Worm (Caenorhabditis elegans) whole organism, young adult: ENCODE data around the gene fmo-2.

Source experiments
- B0035.1 ChIP-seq: sonication (generic microtip); optimal IDR thresholded peaks from 2 replicates; lab custom pipeline; 2016; ENCODE audit warnings: missing genetic modification characterization, mild to moderate bottlenecking, missing compliant biosample characterization, missing genotype, missing genetic modification reagents
- B0336.3 ChIP-seq: fragments of 200-800 bp; sonication (Bioruptor generic); IDR thresholded peaks from 2 replicates; pipeline ENCODE4 v1.3.6; 2022; ENCODE audit warnings: missing genetic modification characterization, missing compliant biosample characterization
- F22D6.2 ChIP-seq: sonication (generic microtip); optimal IDR thresholded peaks from 2 replicates; lab custom pipeline; 2016; ENCODE audit warnings: mild to moderate bottlenecking, missing genetic modification characterization, missing compliant biosample characterization
- F37B4.10 ChIP-seq: fragments of 200-800 bp; sonication (Bioruptor generic); IDR thresholded peaks from 2 replicates; pipeline ENCODE4 v1.3.6; 2022; ENCODE audit warnings: missing genetic modification characterization, missing compliant biosample characterization
- F57A8.1 ChIP-seq: fragments of 200-800 bp; sonication (Bioruptor generic); optimal IDR thresholded peaks from 2 replicates; lab custom pipeline; 2018; ENCODE audit warnings: mild to moderate bottlenecking, missing genetic modification characterization, moderate library complexity, missing compliant biosample characterization
- K11D2.4 ChIP-seq: fragments of 200-800 bp; sonication (Bioruptor generic); IDR thresholded peaks from 2 replicates; pipeline ENCODE4 v1.3.6; 2022; ENCODE audit warnings: missing genetic modification reagents, missing genetic modification characterization, missing compliant biosample characterization
- T07F8.4 ChIP-seq: sonication (generic microtip); optimal IDR thresholded peaks from 2 replicates; lab custom pipeline; 2016; ENCODE audit warnings: mild to moderate bottlenecking, missing genetic modification characterization, moderate library complexity, missing compliant biosample characterization
- T26A5.8 ChIP-seq: sonication (generic microtip); optimal IDR thresholded peaks from 2 replicates; lab custom pipeline; 2016; ENCODE audit warnings: missing genetic modification characterization, missing compliant biosample characterization
- Y53F4B.3 ChIP-seq: fragments of 200-800 bp; sonication (Bioruptor generic); IDR thresholded peaks from 2 replicates; pipeline ENCODE4 v1.3.6; 2022; ENCODE audit warnings: missing genetic modification reagents, missing genetic modification characterization, missing compliant biosample characterization
- Y56A3A.18 ChIP-seq: fragments of 200-800 bp; sonication (Bioruptor generic); IDR thresholded peaks from 2 replicates; pipeline ENCODE4 v1.3.6; 2022; ENCODE audit warnings: missing genetic modification reagents, missing genetic modification characterization, missing compliant biosample characterization
- Y67H2A.10 ChIP-seq: fragments of 200-800 bp; sonication (Bioruptor generic); conservative IDR thresholded peaks from 2 replicates; pipeline ENCODE4 v1.3.6; 2022; ENCODE audit warnings: missing genetic modification reagents, missing genetic modification characterization, missing compliant biosample characterization
- Y79H2A.3 ChIP-seq: fragments of 200-800 bp; sonication (Bioruptor generic); conservative IDR thresholded peaks from 2 replicates; pipeline ENCODE4 v1.3.6; 2022; ENCODE audit warnings: missing genetic modification reagents, missing genetic modification characterization, missing compliant biosample characterization
- Y95B8A.8 ChIP-seq: fragments of 200-800 bp; sonication (Bioruptor generic); IDR thresholded peaks from 2 replicates; pipeline ENCODE4 v1.3.6; 2022; ENCODE audit warnings: missing genetic modification reagents, missing genetic modification characterization, missing compliant biosample characterization
- aptf-3 ChIP-seq: fragments of 200-800 bp; sonication (Bioruptor generic); IDR thresholded peaks from 2 replicates; pipeline ENCODE4 v1.3.6; 2022; ENCODE audit warnings: missing genetic modification characterization, missing compliant biosample characterization
- atf-7 ChIP-seq: sonication (generic microtip); optimal IDR thresholded peaks from 2 replicates; lab custom pipeline; 2017; ENCODE audit warnings: mild to moderate bottlenecking, missing genetic modification characterization, missing compliant biosample characterization
- bed-1 ChIP-seq: fragments of 200-800 bp; sonication (Bioruptor generic); IDR thresholded peaks from 2 replicates; pipeline ENCODE4 v1.3.6; 2022; ENCODE audit warnings: missing genetic modification reagents, missing genetic modification characterization, missing compliant biosample characterization
- ccch-3 ChIP-seq: fragments of 200-800 bp; sonication (Bioruptor generic); optimal IDR thresholded peaks from 2 replicates; lab custom pipeline; 2018; ENCODE audit warnings: mild to moderate bottlenecking, missing genetic modification characterization, missing compliant biosample characterization
- cebp-1 ChIP-seq, 2 experiments: fragments of 200-800 bp in 1 of 2; sonication (Bioruptor generic) in 1 of 2; sonication (generic microtip) in 1 of 2; IDR thresholded peaks in 1 of 2; optimal IDR thresholded peaks in 1 of 2; 2 replicates each; pipeline versions ENCODE4 v1.3.6 to Lab custom; 2017 to 2022; ENCODE audit warnings: missing compliant biosample characterization in 2 of 2, missing genetic modification characterization in 2 of 2, mild to moderate bottlenecking in 1 of 2, missing genetic modification reagents in 1 of 2, moderate library complexity in 1 of 2
- ceh-79 ChIP-seq: sonication (generic microtip); optimal IDR thresholded peaks from 2 replicates; lab custom pipeline; 2017; ENCODE audit warnings: mild to moderate bottlenecking, missing genetic modification characterization, missing compliant biosample characterization
- ceh-91 ChIP-seq: fragments of 200-800 bp; sonication (Bioruptor generic); IDR thresholded peaks from 2 replicates; pipeline ENCODE4 v1.3.6; 2022; ENCODE audit warnings: missing genetic modification reagents, missing genetic modification characterization, missing compliant biosample characterization
- dpff-1 ChIP-seq: sonication (generic microtip); optimal IDR thresholded peaks from 2 replicates; lab custom pipeline; 2017; ENCODE audit warnings: mild to moderate bottlenecking, missing genetic modification characterization, missing compliant biosample characterization
- dpl-1 ChIP-seq: fragments of 150-350 bp; optimal IDR thresholded peaks from 2 replicates; lab custom pipeline; 2014; ENCODE audit warnings: missing biosample characterization, missing genetic modification reagents, missing genetic modification characterization
- egl-18 ChIP-seq: fragments of 200-800 bp; sonication (Bioruptor generic); IDR thresholded peaks from 2 replicates; pipeline ENCODE4 v1.3.6; 2022; ENCODE audit warnings: missing genetic modification reagents, missing genetic modification characterization, missing compliant biosample characterization
- egl-44 ChIP-seq: fragments of 200-800 bp; sonication (Bioruptor generic); IDR thresholded peaks from 2 replicates; pipeline ENCODE4 v1.3.6; 2022; ENCODE audit warnings: missing genetic modification reagents, missing genetic modification characterization, missing compliant biosample characterization
- hmg-1.2 ChIP-seq: fragments of 200-800 bp; sonication (Bioruptor generic); IDR thresholded peaks from 2 replicates; pipeline ENCODE4 v1.3.6; 2022; ENCODE audit warnings: missing genetic modification reagents, missing genetic modification characterization, missing compliant biosample characterization
- hsf-1 ChIP-seq: fragments of 200-800 bp; sonication (Bioruptor generic); IDR thresholded peaks from 2 replicates; pipeline ENCODE4 v1.3.6; 2022; ENCODE audit warnings: missing genetic modification reagents, missing genetic modification characterization, missing compliant biosample characterization
- lin-40 ChIP-seq: sonication (generic microtip); optimal IDR thresholded peaks from 2 replicates; lab custom pipeline; 2016; ENCODE audit warnings: missing genetic modification characterization, mild to moderate bottlenecking, missing compliant biosample characterization, missing genotype, missing genetic modification reagents
- lsl-1 ChIP-seq: fragments of 200-800 bp; sonication (Bioruptor generic); optimal IDR thresholded peaks from 2 replicates; lab custom pipeline; 2018; ENCODE audit warnings: mild to moderate bottlenecking, missing genetic modification characterization, moderate library complexity, missing compliant biosample characterization
- lsy-27 ChIP-seq: sonication (generic microtip); optimal IDR thresholded peaks from 2 replicates; lab custom pipeline; 2017; ENCODE audit warnings: missing genetic modification characterization, mild to moderate bottlenecking, missing compliant biosample characterization, antibody characterized with exemption, missing genotype, borderline replicate concordance; ENCODE audit not compliant: insufficient read depth
- madf-3 ChIP-seq: fragments of 200-800 bp; sonication (Bioruptor generic); IDR thresholded peaks from 2 replicates; pipeline ENCODE4 v1.3.6; 2022; ENCODE audit warnings: missing genetic modification reagents, missing genetic modification characterization, missing compliant biosample characterization
- mxl-1 ChIP-seq: sonication (generic microtip); optimal IDR thresholded peaks from 2 replicates; lab custom pipeline; 2016; ENCODE audit warnings: missing genetic modification characterization, missing compliant biosample characterization
- nfya-2 ChIP-seq: fragments of 200-800 bp; sonication (Bioruptor generic); IDR thresholded peaks from 2 replicates; pipeline ENCODE4 v1.3.6; 2022; ENCODE audit warnings: missing genetic modification reagents, missing genetic modification characterization, missing compliant biosample characterization
- nhr-179 ChIP-seq: sonication (generic microtip); optimal IDR thresholded peaks from 2 replicates; lab custom pipeline; 2016; ENCODE audit warnings: mild to moderate bottlenecking, missing genetic modification characterization, missing compliant biosample characterization
- nhr-27 ChIP-seq: fragments of 200-800 bp; sonication (Bioruptor generic); optimal IDR thresholded peaks from 2 replicates; lab custom pipeline; 2018; ENCODE audit warnings: mild to moderate bottlenecking, missing genetic modification characterization, moderate library complexity, missing compliant biosample characterization
- pbrm-1 ChIP-seq: fragments of 200-800 bp; sonication (Bioruptor generic); IDR thresholded peaks from 2 replicates; pipeline ENCODE4 v1.3.6; 2022; ENCODE audit warnings: missing genetic modification reagents, missing genetic modification characterization, missing compliant biosample characterization
- rpc-1 ChIP-seq, 2 experiments: fragments of 150-350 bp in 1 of 2; sonication (generic microtip) in 1 of 2; optimal IDR thresholded peaks; 2 replicates each; lab custom pipeline; 2014 to 2018; ENCODE audit warnings: missing biosample characterization in 1 of 2, missing genetic modification characterization in 1 of 2, missing genetic modification reagents in 1 of 2, missing genotype in 1 of 2
- sptf-2 ChIP-seq: fragments of 200-800 bp; sonication (Bioruptor generic); optimal IDR thresholded peaks from 2 replicates; lab custom pipeline; 2018; ENCODE audit warnings: mild to moderate bottlenecking, missing genetic modification characterization, missing compliant biosample characterization
- tbp1 ChIP-seq: fragments of 200-800 bp; sonication (Bioruptor generic); optimal IDR thresholded peaks from 2 replicates; lab custom pipeline; 2018; ENCODE audit warnings: mild to moderate bottlenecking, missing genetic modification characterization, missing compliant biosample characterization
- unc-62 ChIP-seq: fragments of 150-350 bp; optimal IDR thresholded peaks from 2 replicates; lab custom pipeline; 2014; ENCODE audit warnings: missing biosample characterization, missing genetic modification reagents, missing genetic modification characterization
- ztf-22 ChIP-seq: fragments of 200-800 bp; sonication (Bioruptor generic); optimal IDR thresholded peaks from 2 replicates; lab custom pipeline; 2018; ENCODE audit warnings: mild to moderate bottlenecking, missing genetic modification characterization, moderate library complexity, missing compliant biosample characterization
- ztf-25 ChIP-seq: fragments of 200-800 bp; sonication (Bioruptor generic); IDR thresholded peaks from 2 replicates; pipeline ENCODE4 v1.3.6; 2022; ENCODE audit warnings: missing genetic modification reagents, missing genetic modification characterization, missing compliant biosample characterization
- ztf-3 ChIP-seq: fragments of 200-800 bp; sonication (Bioruptor generic); optimal IDR thresholded peaks from 2 replicates; lab custom pipeline; 2018; ENCODE audit warnings: mild to moderate bottlenecking, missing genetic modification characterization, missing compliant biosample characterization

fmo-2 gene

DNA sequence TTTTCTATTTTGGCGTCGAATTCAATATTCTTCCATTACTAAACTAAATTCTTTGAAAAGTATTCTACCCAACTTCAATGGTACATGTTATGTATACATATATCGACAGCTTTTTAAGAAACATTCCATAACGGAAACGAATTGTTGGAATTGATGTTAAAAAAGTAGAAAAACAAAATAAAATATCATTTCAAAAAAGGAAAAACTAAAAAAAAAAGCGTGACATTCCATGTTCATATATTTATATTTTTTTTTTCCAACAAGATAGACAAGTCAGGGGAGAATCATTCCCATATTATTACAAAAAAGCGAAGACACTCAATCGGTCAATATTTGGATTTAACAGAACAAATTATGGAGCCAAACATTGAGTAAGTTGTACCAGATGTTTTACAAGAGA is 22.9 kb downstream of the fmo-2 start, which contains the start of gene R102.10:
Gene R102.10 (plus strand): TSS at position 301 of the 400 bp plus-strand sequence.
- TF ChIP-seq ztf-22 (GFP tag; lab: Kevin White, UChicago) (no peak), F22D6.2 (tag; lab: Kevin White, UChicago) (no peak), bed-1 (GFP tag; lab: Robert Waterston, UW) (no peak)

DNA sequence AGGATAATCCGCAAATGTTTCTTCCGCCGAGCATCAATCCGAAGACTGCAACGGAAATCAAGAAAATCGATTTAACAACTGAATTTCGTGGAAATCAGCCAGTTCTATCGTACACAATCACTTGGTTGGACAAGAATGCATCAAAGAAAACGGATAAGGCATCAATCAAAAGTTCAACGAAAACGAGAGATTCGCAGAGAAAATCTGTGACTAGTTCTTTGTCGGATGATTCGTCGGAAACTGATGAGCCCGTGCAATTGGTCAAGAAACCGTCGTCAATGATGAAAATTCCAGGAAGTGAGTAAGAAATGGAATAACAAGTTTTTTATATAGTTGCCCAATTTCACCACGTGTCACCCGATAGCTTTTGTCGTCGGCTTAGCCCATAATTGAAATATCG is 23.8 kb downstream of the fmo-2 start, which contains the start of gene R102.6:
Gene R102.6 (minus strand): TSS at position 101 of the 400 bp plus-strand sequence.
- no peak for TF ChIP-seq rpc-1 (optimal IDR thresholded peaks at IDR 0.05; lab: Kevin White, UChicago)
- TF ChIP-seq rpc-1 (tag; optimal IDR thresholded peaks at IDR 0.05; lab: Kevin White, UChicago): no peak
- TF ChIP-seq Y67H2A.10 (GFP tag; lab: Robert Waterston, UW): no peak
- TF ChIP-seq ccch-3: no peak
- TF ChIP-seq atf-7 (tag; lab: Kevin White, UChicago): no peak
- TF ChIP-seq lin-40: no peak
- TF ChIP-seq F57A8.1 (GFP tag; lab: Kevin White, UChicago): no peak
- TF ChIP-seq lsl-1: no peak
- no peak for TF ChIP-seq T26A5.8 (tag; lab: Kevin White, UChicago)
- TF ChIP-seq ceh-79: no peak
- TF ChIP-seq Y95B8A.8 (GFP tag; lab: Robert Waterston, UW): no peak
- TF ChIP-seq K11D2.4 (GFP tag; lab: Robert Waterston, UW): no peak
- no peak for TF ChIP-seq pbrm-1
- no peak for TF ChIP-seq dpff-1 (tag; lab: Kevin White, UChicago)
- TF ChIP-seq egl-44 (GFP tag; lab: Robert Waterston, UW): no peak
- no peak for TF ChIP-seq unc-62 (GFP tag; lab: Kevin White, UChicago)
- TF ChIP-seq cebp-1 (GFP tag; IDR thresholded peaks at IDR 0.05; lab: Robert Waterston, UW): no peak
- no peak for TF ChIP-seq cebp-1 (tag; optimal IDR thresholded peaks at IDR 0.05; lab: Kevin White, UChicago)
- no peak for TF ChIP-seq dpl-1

DNA sequence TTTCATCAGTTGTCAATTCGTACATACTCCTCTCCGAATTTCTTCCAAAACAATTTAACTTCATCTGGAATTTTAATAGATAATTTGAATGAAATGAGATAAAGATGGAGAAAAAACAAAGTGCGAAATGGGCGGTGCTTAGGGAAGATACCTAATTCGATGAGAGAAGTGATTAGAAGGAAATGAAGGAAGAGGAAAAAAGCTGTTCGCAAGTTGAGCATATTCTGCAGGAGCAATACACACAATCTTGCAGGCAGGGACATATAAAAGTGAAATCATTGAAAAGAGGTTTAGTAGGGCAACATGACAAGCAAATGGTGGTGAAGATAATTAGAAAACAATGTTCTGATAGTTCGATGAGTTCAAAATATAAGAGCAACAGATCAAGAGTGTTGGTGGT is 29.4 kb downstream of the fmo-2 start, which contains the start of gene glb-21:
Gene glb-21 (minus strand): TSS at position 66 of the 400 bp plus-strand sequence.
- no peak for TF ChIP-seq tbp1 (GFP tag; lab: Kevin White, UChicago)
- no peak for TF ChIP-seq aptf-3 (GFP tag; lab: Robert Waterston, UW)
- no peak for TF ChIP-seq nhr-179 (tag; lab: Kevin White, UChicago)
- TF ChIP-seq Y53F4B.3 (GFP tag; lab: Robert Waterston, UW): no peak
- TF ChIP-seq T07F8.4 (tag; lab: Kevin White, UChicago): no peak
- no peak for TF ChIP-seq T26A5.8 (tag; lab: Kevin White, UChicago)
- TF ChIP-seq madf-3 (GFP tag; lab: Robert Waterston, UW): no peak
- TF ChIP-seq ztf-25 (GFP tag; lab: Robert Waterston, UW): no peak
- no peak for TF ChIP-seq nhr-27

DNA sequence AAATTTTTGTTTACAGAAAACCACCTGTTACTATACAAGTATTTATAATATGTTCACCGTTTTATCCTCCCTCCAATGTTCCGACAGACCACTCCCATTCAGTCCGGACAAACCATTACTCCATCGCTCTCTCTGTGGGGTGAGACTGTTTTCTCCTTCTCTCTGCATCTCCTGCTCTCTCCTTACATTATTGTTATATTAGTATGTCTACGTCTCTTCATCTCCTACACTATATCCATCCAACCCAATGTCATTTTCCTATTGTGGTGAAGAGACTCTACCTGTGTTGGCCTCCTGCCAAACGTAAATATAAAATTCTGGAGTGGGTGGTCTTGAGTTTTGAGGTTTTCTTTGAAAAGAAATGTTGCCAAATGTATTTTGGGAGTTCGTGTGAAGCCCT is 32.3 kb downstream of the fmo-2 start:
- TF ChIP-seq hmg-1.2 (GFP tag; lab: Robert Waterston, UW) (peak; percentile 90), dpl-1 (no peak), unc-62 (GFP tag; lab: Kevin White, UChicago) (no peak), egl-18 (no peak), cebp-1 (GFP tag; IDR thresholded peaks at IDR 0.05; lab: Robert Waterston, UW) (no peak), cebp-1 (tag; optimal IDR thresholded peaks at IDR 0.05; lab: Kevin White, UChicago) (no peak)
- TF ChIP-seq, all 124 proteins: peak for 1

DNA sequence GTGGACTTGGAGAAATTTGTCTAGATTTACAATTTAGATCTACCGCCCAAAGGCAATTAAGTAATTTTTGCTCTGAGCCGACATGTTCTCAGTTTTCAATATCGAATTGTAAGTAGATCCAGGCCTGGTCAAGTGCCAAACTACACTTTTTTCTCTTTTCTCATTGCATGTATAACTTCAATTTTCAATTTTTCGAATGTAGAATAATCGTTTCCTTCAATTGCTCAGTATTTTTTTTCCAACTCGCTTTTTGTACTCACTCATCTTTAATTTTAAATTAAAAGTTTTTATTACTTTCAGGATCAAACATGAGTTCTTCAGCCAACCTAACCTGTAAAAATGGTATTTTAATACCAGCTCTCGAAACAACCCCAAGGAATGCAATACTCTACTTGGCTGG is 34.0 kb downstream of the fmo-2 start, which contains the start of gene ncx-3:
Gene ncx-3 (plus strand): TSS at position 301 of the 400 bp plus-strand sequence.
- TF ChIP-seq ceh-91 (no peak), sptf-2 (no peak), lsy-27 (tag; lab: Kevin White, UChicago) (no peak), nhr-27 (no peak), B0336.3 (GFP tag; lab: Robert Waterston, UW) (no peak), T26A5.8 (tag; lab: Kevin White, UChicago) (no peak), hsf-1 (no peak), F37B4.10 (GFP tag; lab: Robert Waterston, UW) (no peak), F22D6.2 (tag; lab: Kevin White, UChicago) (no peak), ztf-3 (GFP tag; lab: Kevin White, UChicago) (no peak), Y56A3A.18 (GFP tag; lab: Robert Waterston, UW) (no peak), Y79H2A.3 (GFP tag; lab: Robert Waterston, UW) (no peak), mxl-1 (tag; lab: Kevin White, UChicago) (no peak), nfya-2 (GFP tag; lab: Robert Waterston, UW) (no peak), B0035.1 (no peak)
